Worm (Caenorhabditis elegans) whole organism, L2 larva: ENCODE data around the gene T08G2.2.
"Not testable (repeated sequence)": the region's sequence is repeated elsewhere in the genome, so short reads cannot be mapped to it uniquely, and the experiment has no call there.

Experiments used
- ama-1 ChIP-seq: fragments of 150-350 bp; optimal IDR thresholded peaks from 2 replicates; lab custom pipeline; 2018; ENCODE audit warnings: inconsistent platforms
- ztf-11 ChIP-seq: sonication (generic microtip); optimal IDR thresholded peaks from 2 replicates; lab custom pipeline; 2017; ENCODE audit warnings: missing biosample characterization, missing genetic modification characterization

DNA sequence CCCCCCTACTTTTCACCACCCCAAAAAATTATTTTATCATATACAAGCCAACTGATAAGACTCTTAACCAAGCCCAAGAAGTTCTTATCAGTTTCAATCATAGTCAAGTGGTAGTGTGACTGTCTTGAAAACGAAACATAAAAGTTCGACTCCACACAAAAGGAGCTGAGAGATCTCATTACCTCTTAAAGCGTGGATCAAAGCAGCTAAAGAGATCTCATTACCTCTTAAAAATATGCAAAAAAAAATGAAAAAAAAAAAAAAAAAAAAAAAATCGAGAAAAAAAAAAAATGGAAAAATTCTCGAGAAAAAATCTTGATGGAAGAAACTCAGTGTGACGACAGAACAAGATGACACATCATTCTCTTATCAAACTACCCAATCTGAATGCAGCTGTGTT lies 46.6 kb upstream of the T08G2.2 start:
- TF ChIP-seq ama-1 (lab: Kevin White, UChicago); ztf-11 (tag; lab: Kevin White, UChicago): not testable (repeated sequence)
